Fruit fly (Drosophila melanogaster) whole organism, embryonic: Measurements from ENCODE around the gene CG12948.
A peak's percentile ranks its signal among the peaks of the same experiment; 100 is the strongest.

Experiments
- Ada2b ChIP-seq: fragments of 200-800 bp; sonication (Bioruptor generic); IDR thresholded peaks from 2 replicates; pipeline ENCODE4 v1.3.6; 2022; ENCODE audit warnings: missing biosample characterization, missing genetic modification characterization
- Antp ChIP-seq: fragments of 200-800 bp; sonication (Bioruptor generic); optimal IDR thresholded peaks from 3 replicates; lab custom pipeline; 2016; ENCODE audit warnings: missing biosample characterization, missing genetic modification characterization
- CG11560 ChIP-seq: fragments of 200-800 bp; sonication (Bioruptor generic); IDR thresholded peaks from 3 replicates; pipeline ENCODE4 v1.3.6; 2022; ENCODE audit warnings: missing biosample characterization, missing genetic modification characterization
- CG16779 ChIP-seq: fragments of 200-800 bp; sonication (Bioruptor generic); IDR thresholded peaks from 2 replicates; pipeline ENCODE4 v1.3.6; 2022; ENCODE audit warnings: missing biosample characterization, missing genetic modification characterization
- CG16813 ChIP-seq: fragments of 200-800 bp; sonication (Bioruptor generic); IDR thresholded peaks from 3 replicates; pipeline ENCODE4 v1.3.6; 2022; ENCODE audit warnings: missing biosample characterization, missing genetic modification characterization; ENCODE audit not compliant: partially characterized antibody
- CG17802 ChIP-seq: fragments of 200-800 bp; sonication (Bioruptor generic); optimal IDR thresholded peaks from 2 replicates; lab custom pipeline; 2018; ENCODE audit warnings: missing biosample characterization, mild to moderate bottlenecking, missing genetic modification characterization, moderate library complexity
- CG17912 ChIP-seq: fragments of 200-800 bp; sonication (Bioruptor generic); optimal IDR thresholded peaks from 2 replicates; lab custom pipeline; 2018; ENCODE audit warnings: missing biosample characterization, mild to moderate bottlenecking, missing genetic modification characterization
- CG1792 ChIP-seq: fragments of 200-800 bp; sonication (Bioruptor generic); optimal IDR thresholded peaks from 2 replicates; lab custom pipeline; 2016; ENCODE audit warnings: missing biosample characterization, missing genetic modification characterization
- CG3281 ChIP-seq: fragments of 200-800 bp; sonication (Bioruptor generic); optimal IDR thresholded peaks from 3 replicates; lab custom pipeline; 2017; ENCODE audit warnings: missing biosample characterization, mild to moderate bottlenecking, missing genetic modification characterization
- CG34376 ChIP-seq: fragments of 200-800 bp; sonication (Bioruptor generic); optimal IDR thresholded peaks from 2 replicates; lab custom pipeline; 2018; ENCODE audit warnings: missing biosample characterization, mild to moderate bottlenecking, missing genetic modification characterization
- CG3847 ChIP-seq: fragments of 200-800 bp; sonication (Bioruptor generic); IDR thresholded peaks from 2 replicates; pipeline ENCODE4 v1.3.6; 2022; ENCODE audit warnings: missing biosample characterization, missing genetic modification characterization
- CG4820 ChIP-seq: fragments of 200-800 bp; sonication (Bioruptor generic); optimal IDR thresholded peaks from 3 replicates; lab custom pipeline; 2016; ENCODE audit warnings: missing biosample characterization, missing genetic modification characterization
- CG6654 ChIP-seq: fragments of 200-800 bp; sonication (Bioruptor generic); optimal IDR thresholded peaks from 2 replicates; lab custom pipeline; 2017; ENCODE audit warnings: missing biosample characterization, mild to moderate bottlenecking, missing genetic modification characterization
- CG7357 ChIP-seq: fragments of 200-800 bp; sonication (Bioruptor generic); IDR thresholded peaks from 3 replicates; pipeline ENCODE4 v1.3.6; 2022; ENCODE audit warnings: missing biosample characterization, missing genetic modification characterization
- CG7963 ChIP-seq: fragments of 200-800 bp; sonication (Bioruptor generic); IDR thresholded peaks from 3 replicates; pipeline ENCODE4 v1.3.6; 2022; ENCODE audit warnings: missing biosample characterization, missing genetic modification characterization; ENCODE audit not compliant: partially characterized antibody
- CG8089 ChIP-seq: fragments of 200-800 bp; sonication (Bioruptor generic); optimal IDR thresholded peaks from 3 replicates; lab custom pipeline; 2016; ENCODE audit warnings: missing biosample characterization, missing genetic modification characterization
- Camta ChIP-seq: fragments of 200-800 bp; sonication (Bioruptor generic); optimal IDR thresholded peaks from 2 replicates; lab custom pipeline; 2016; ENCODE audit warnings: missing biosample characterization, missing genetic modification characterization
- CoRest ChIP-seq: fragments of 200-800 bp; sonication (Bioruptor generic); optimal IDR thresholded peaks from 3 replicates; lab custom pipeline; 2018; ENCODE audit warnings: missing biosample characterization, mild to moderate bottlenecking, missing genetic modification characterization, moderate library complexity
- Dp ChIP-seq: fragments of 200-800 bp; sonication (Bioruptor generic); optimal IDR thresholded peaks from 2 replicates; lab custom pipeline; 2018; ENCODE audit warnings: missing biosample characterization, mild to moderate bottlenecking, missing genetic modification characterization, moderate library complexity
- H2.0 ChIP-seq: fragments of 200-800 bp; sonication (Bioruptor generic); IDR thresholded peaks from 2 replicates; pipeline ENCODE4 v1.3.6; 2022; ENCODE audit warnings: missing biosample characterization, missing genetic modification characterization
- HLH4C ChIP-seq: fragments of 200-800 bp; sonication (Bioruptor generic); IDR thresholded peaks from 3 replicates; pipeline ENCODE4 v1.3.6; 2022; ENCODE audit warnings: missing biosample characterization, missing genetic modification characterization; ENCODE audit not compliant: partially characterized antibody
- Hand ChIP-seq: fragments of 200-800 bp; sonication (Bioruptor generic); optimal IDR thresholded peaks from 2 replicates; lab custom pipeline; 2017; ENCODE audit warnings: mild to moderate bottlenecking, missing biosample characterization, missing genetic modification reagents, missing genetic modification characterization
- Hmx ChIP-seq: fragments of 200-800 bp; sonication (Bioruptor generic); optimal IDR thresholded peaks from 2 replicates; lab custom pipeline; 2016; ENCODE audit warnings: missing biosample characterization, missing genetic modification characterization
- Hr51 ChIP-seq, 2 experiments: fragments of 200-800 bp; sonication (Bioruptor generic); optimal IDR thresholded peaks; 2 replicates in 1 of 2; 3 replicates in 1 of 2; lab custom pipeline; 2016 to 2018; ENCODE audit warnings: missing biosample characterization in 2 of 2, missing genetic modification characterization in 2 of 2, mild to moderate bottlenecking in 1 of 2, moderate library complexity in 1 of 2
- Hsf ChIP-seq: fragments of 200-800 bp; sonication (Bioruptor generic); optimal IDR thresholded peaks from 3 replicates; lab custom pipeline; 2016; ENCODE audit warnings: missing biosample characterization, missing genetic modification characterization
- MTF-1 ChIP-seq: fragments of 200-800 bp; sonication (Bioruptor generic); optimal IDR thresholded peaks from 2 replicates; lab custom pipeline; 2018; ENCODE audit warnings: missing biosample characterization, mild to moderate bottlenecking, missing genetic modification characterization, borderline replicate concordance
- Neu2 ChIP-seq: fragments of 200-800 bp; sonication (Bioruptor generic); optimal IDR thresholded peaks from 3 replicates; lab custom pipeline; 2016; ENCODE audit warnings: missing biosample characterization, missing genetic modification characterization, borderline replicate concordance
- Rx ChIP-seq: fragments of 200-800 bp; sonication (Bioruptor generic); IDR thresholded peaks from 2 replicates; pipeline ENCODE4 v1.3.6; 2022; ENCODE audit warnings: missing biosample characterization, missing genetic modification characterization
- Scr ChIP-seq: fragments of 200-800 bp; sonication (Bioruptor generic); IDR thresholded peaks from 2 replicates; pipeline ENCODE4 v1.3.6; 2022; ENCODE audit warnings: missing biosample characterization, missing genetic modification characterization; ENCODE audit not compliant: partially characterized antibody
- YL-1 ChIP-seq: fragments of 200-800 bp; sonication (Bioruptor generic); optimal IDR thresholded peaks from 3 replicates; lab custom pipeline; 2017; ENCODE audit warnings: missing biosample characterization, mild to moderate bottlenecking, missing genetic modification characterization
- ash1 ChIP-seq: fragments of 200-800 bp; sonication (Bioruptor generic); optimal IDR thresholded peaks from 2 replicates; lab custom pipeline; 2018; ENCODE audit warnings: missing biosample characterization, mild to moderate bottlenecking, missing genetic modification characterization
- bcd ChIP-seq: fragments of 200-800 bp; sonication (Bioruptor generic); optimal IDR thresholded peaks from 2 replicates; lab custom pipeline; 2017; ENCODE audit warnings: missing biosample characterization, mild to moderate bottlenecking, missing genetic modification characterization
- dysf ChIP-seq: fragments of 200-800 bp; sonication (Bioruptor generic); IDR thresholded peaks from 3 replicates; pipeline ENCODE4 v1.3.6; 2022; ENCODE audit warnings: missing biosample characterization, missing genetic modification characterization
- en ChIP-seq: fragments of 200-800 bp; sonication (Bioruptor generic); optimal IDR thresholded peaks from 2 replicates; lab custom pipeline; 2016; ENCODE audit warnings: missing biosample characterization, missing genetic modification characterization
- fd3F ChIP-seq: fragments of 200-800 bp; sonication (Bioruptor generic); optimal IDR thresholded peaks from 2 replicates; lab custom pipeline; 2018; ENCODE audit warnings: missing biosample characterization, mild to moderate bottlenecking, missing genetic modification characterization, moderate library complexity
- hkb ChIP-seq, 2 experiments: fragments of 200-800 bp in 1 of 2; fragments of >200 bp in 1 of 2; sonication (Bioruptor generic) in 1 of 2; IDR thresholded peaks in 1 of 2; optimal IDR thresholded peaks in 1 of 2; 2 replicates each; pipeline versions ENCODE4 v1.3.6 to Lab custom; 2017 to 2022; ENCODE audit warnings: missing biosample characterization in 1 of 2, missing genetic modification characterization in 1 of 2
- inv ChIP-seq: fragments of 200-800 bp; sonication (Bioruptor generic); IDR thresholded peaks from 2 replicates; pipeline ENCODE4 v1.3.6; 2022; ENCODE audit warnings: missing biosample characterization, missing genetic modification characterization; ENCODE audit not compliant: partially characterized antibody
- lab ChIP-seq: fragments of 200-800 bp; sonication (Bioruptor generic); optimal IDR thresholded peaks from 3 replicates; lab custom pipeline; 2017; ENCODE audit warnings: missing biosample characterization, missing genetic modification characterization, mild to moderate bottlenecking, moderate library complexity, missing genetic modification reagents
- mirr ChIP-seq: fragments of 200-800 bp; sonication (Bioruptor generic); optimal IDR thresholded peaks from 3 replicates; lab custom pipeline; 2018; ENCODE audit warnings: missing biosample characterization, mild to moderate bottlenecking, missing genetic modification characterization
- sens ChIP-seq: fragments of 200-800 bp; sonication (Bioruptor generic); peaks from one replicate; lab custom pipeline; 2016; ENCODE audit warnings: missing biosample characterization, missing genetic modification characterization
- slbo ChIP-seq: fragments of 200-800 bp; sonication (Bioruptor generic); IDR thresholded peaks from 2 replicates; pipeline ENCODE4 v1.3.6; 2022; ENCODE audit warnings: missing biosample characterization, missing genetic modification characterization
- slp2 ChIP-seq: fragments of 200-800 bp; sonication (Bioruptor generic); optimal IDR thresholded peaks from 2 replicates; lab custom pipeline; 2016; ENCODE audit warnings: missing biosample characterization, missing genetic modification characterization
- sna ChIP-seq: fragments of 200-800 bp; sonication (Bioruptor generic); IDR thresholded peaks from 2 replicates; pipeline ENCODE4 v1.3.6; 2022; ENCODE audit warnings: missing biosample characterization, missing genetic modification characterization; ENCODE audit not compliant: partially characterized antibody
- sr ChIP-seq: fragments of 200-800 bp; sonication (Bioruptor generic); IDR thresholded peaks from 3 replicates; pipeline ENCODE4 v1.3.6; 2022; ENCODE audit warnings: missing biosample characterization, missing genetic modification characterization
- ssp ChIP-seq: fragments of 200-800 bp; sonication (Bioruptor generic); IDR thresholded peaks from 2 replicates; pipeline ENCODE4 v1.3.6; 2022; ENCODE audit warnings: missing biosample characterization, missing genetic modification characterization
- sug ChIP-seq: fragments of 200-800 bp; optimal IDR thresholded peaks from 2 replicates; lab custom pipeline; 2019; ENCODE audit warnings: missing biosample characterization, mild to moderate bottlenecking, missing genetic modification characterization, moderate library complexity
- unc-4 ChIP-seq: fragments of 200-800 bp; sonication (Bioruptor generic); IDR thresholded peaks from 2 replicates; pipeline ENCODE4 v1.3.6; 2022; ENCODE audit warnings: missing biosample characterization, missing genetic modification characterization; ENCODE audit not compliant: partially characterized antibody
- zfh2 ChIP-seq: fragments of 200-800 bp; sonication (Bioruptor generic); optimal IDR thresholded peaks from 2 replicates; lab custom pipeline; 2016; ENCODE audit warnings: missing biosample characterization, missing genetic modification characterization

Gene CG12948

DNA sequence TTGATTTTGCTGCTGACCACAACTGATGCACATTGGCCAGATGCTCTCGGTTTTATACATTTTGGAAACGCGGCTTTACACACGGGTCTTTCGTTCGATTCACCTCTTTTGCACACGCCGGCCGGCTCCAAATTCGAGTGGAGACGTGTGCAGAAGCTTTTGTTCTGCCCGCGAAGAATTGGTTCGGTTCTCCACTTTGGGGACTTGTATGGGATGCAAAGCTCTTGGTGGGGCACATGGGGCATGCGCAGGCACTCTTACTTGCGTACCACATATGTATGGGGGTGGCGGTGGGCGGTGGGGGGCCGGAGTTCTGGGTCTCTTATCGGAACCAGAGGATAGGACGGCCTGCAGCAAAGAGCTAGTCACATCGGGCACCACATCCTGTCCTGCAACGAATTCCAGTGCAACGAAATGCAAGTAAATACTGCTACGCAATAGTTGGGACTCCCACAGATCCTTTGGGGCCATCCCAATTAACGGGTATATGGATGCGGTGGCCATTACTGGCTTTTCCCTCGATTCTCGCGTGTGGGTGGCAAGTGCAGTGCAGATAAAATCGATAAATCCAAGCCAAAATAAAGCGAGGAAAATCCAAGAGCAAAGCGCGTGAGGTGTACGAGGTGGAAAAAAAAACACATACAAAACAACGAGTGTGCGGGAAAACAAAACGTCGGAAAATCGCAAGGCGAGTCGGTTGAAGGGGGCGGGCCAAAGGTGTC lies 37.0 kb upstream of the CG12948 start, which contains the start of the genes MtnA and CG8500 (continued):
- no peak for TF ChIP-seq CG7963
- no peak for TF ChIP-seq mirr (GFP tag; lab: Kevin White, UChicago)
- TF ChIP-seq inv (GFP tag; lab: Robert Waterston, UW) = peak; percentile 28; the same call in 1 of the 2 replicates
- no peak for TF ChIP-seq Ada2b (GFP tag; lab: Robert Waterston, UW)
- TF ChIP-seq Hsf = no peak
- TF ChIP-seq slp2 = no peak
- no peak for TF ChIP-seq Neu2 (GFP tag; lab: Kevin White, UChicago)
- TF ChIP-seq CG11560 (tag; lab: Robert Waterston, UW) = no peak
- no peak for TF ChIP-seq CG7357
- 0 out of 2 replicates have a peak, but pooled peaks have one; percentile 28 for TF ChIP-seq unc-4
- TF ChIP-seq CG6654 (GFP tag; lab: Kevin White, UChicago) = no peak
- no peak for TF ChIP-seq ssp (GFP tag; lab: Robert Waterston, UW)
- TF ChIP-seq bcd = no peak
- TF ChIP-seq CG8089 = no peak
- no peak for TF ChIP-seq YL-1 (GFP tag; lab: Kevin White, UChicago)
- no peak for TF ChIP-seq Antp (GFP tag; lab: Kevin White, UChicago)
- TF ChIP-seq CG34376 (GFP tag; lab: Kevin White, UChicago) = peak; percentile 14
- TF ChIP-seq Dp (GFP tag; lab: Kevin White, UChicago) = peak; percentile 64
- TF ChIP-seq Hr51 (GFP tag; optimal IDR thresholded peaks at IDR 0.05; lab: Kevin White, UChicago) = no peak
- no peak for TF ChIP-seq CG16779 (GFP tag; lab: Robert Waterston, UW)
- TF ChIP-seq CG3847 (GFP tag; lab: Robert Waterston, UW) = 0 out of 2 replicates have a peak, but pooled peaks have one; percentile 7
- TF ChIP-seq HLH4C (GFP tag; lab: Robert Waterston, UW) = 0 out of 3 replicates have a peak, but pooled peaks have one; percentile 24
- peak; percentile 33 for TF ChIP-seq sens (GFP tag; lab: Kevin White, UChicago)
- TF ChIP-seq ash1 (GFP tag; lab: Kevin White, UChicago) = no peak
- no peak for TF ChIP-seq CG4820 (GFP tag; lab: Kevin White, UChicago)
- TF ChIP-seq sr (GFP tag; lab: Robert Waterston, UW) = 0 out of 3 replicates have a peak, but pooled peaks have one; percentile 7
- no peak for TF ChIP-seq Rx
- TF ChIP-seq dysf (GFP tag; lab: Robert Waterston, UW) = no peak
- TF ChIP-seq en (GFP tag; lab: Kevin White, UChicago) = no peak
- no peak for TF ChIP-seq CG1792 (GFP tag; lab: Kevin White, UChicago)
- no peak for TF ChIP-seq Camta (GFP tag; lab: Kevin White, UChicago)
- peak; percentile 40 for TF ChIP-seq sug
- TF ChIP-seq CG17912 (GFP tag; lab: Kevin White, UChicago) = no peak
- TF ChIP-seq CG17802 (tag; lab: Kevin White, UChicago) = no peak
- TF ChIP-seq Hmx (GFP tag; lab: Kevin White, UChicago) = no peak
- peak; percentile 100 for TF ChIP-seq MTF-1 (GFP tag; lab: Kevin White, UChicago)
- no peak for TF ChIP-seq hkb (optimal IDR thresholded peaks at IDR 0.05; lab: Kevin White, UChicago)
- no peak for TF ChIP-seq hkb (GFP tag; IDR thresholded peaks at IDR 0.05; lab: Robert Waterston, UW)
- no peak for TF ChIP-seq fd3F (GFP tag; lab: Kevin White, UChicago)
- peak; percentile 4 for TF ChIP-seq Hand (GFP tag; lab: Kevin White, UChicago)
- TF ChIP-seq Scr (GFP tag; lab: Robert Waterston, UW) = no peak
- TF ChIP-seq CG3281 = peak; percentile 8
- TF ChIP-seq lab = peak; percentile 51
- TF ChIP-seq CoRest (tag; lab: Kevin White, UChicago) = no peak
- TF ChIP-seq CG16813 = no peak
- no peak for TF ChIP-seq sna (GFP tag; lab: Robert Waterston, UW)
- no peak for TF ChIP-seq H2.0 (GFP tag; lab: Robert Waterston, UW)
- no peak for TF ChIP-seq zfh2 (GFP tag; lab: Kevin White, UChicago)
- TF ChIP-seq slbo (GFP tag; lab: Robert Waterston, UW) = no peak
